Fruit fly (Drosophila melanogaster): ENCODE results near the gene Argl.

Argl gene

dm6 chr2L:8982584-8983302, 40.8 kb upstream of the Argl start:
- TF ChIP-seq Clk (GFP tag; optimal IDR thresholded peaks at IDR 0.05), result no peak
- TF ChIP-seq cnc (optimal IDR thresholded peaks at IDR 0.05), result no peak
- TF ChIP-seq CG14711 (tag; optimal IDR thresholded peaks at IDR 0.05), result no peak
- no peak for TF ChIP-seq CG7101 (tag; optimal IDR thresholded peaks at IDR 0.05)
- no peak for TF ChIP-seq pad (GFP tag; optimal IDR thresholded peaks at IDR 0.05)
- TF ChIP-seq CG7045 (GFP tag; optimal IDR thresholded peaks at IDR 0.05), result no peak

dm6 chr2L:8980359-8980758, 38.5 kb upstream of the Argl start, which contains the start of gene CG18662:
TSS of gene CG18662 (plus strand) at chr2L:8980659.
- TF ChIP-seq toe (GFP tag; optimal IDR thresholded peaks at IDR 0.05), result no peak
- TF ChIP-seq kay (GFP tag; ENCODE audit: borderline replicate concordance), result peak; percentile 69
- no peak for TF ChIP-seq Clk (GFP tag; optimal IDR thresholded peaks at IDR 0.05)
- no peak for TF ChIP-seq Mnt (GFP tag; optimal IDR thresholded peaks at IDR 0.05)

dm6 chr2L:8975328-8975727, 33.4 kb upstream of the Argl start, which contains the start of gene CG9541:
TSS of gene CG9541 (minus strand) at chr2L:8975428.
- no peak for TF ChIP-seq CG5204 (GFP tag; optimal IDR thresholded peaks at IDR 0.05)
- no peak for TF ChIP-seq Crg-1 (GFP tag; optimal IDR thresholded peaks at IDR 0.05)
- TF ChIP-seq Hr96 (GFP tag; optimal IDR thresholded peaks at IDR 0.05), result no peak
- no peak for TF ChIP-seq cnc (optimal IDR thresholded peaks at IDR 0.05)
- no peak for TF ChIP-seq bab1 (GFP tag; optimal IDR thresholded peaks at IDR 0.05)
- TF ChIP-seq tj (GFP tag; optimal IDR thresholded peaks at IDR 0.05), result no peak
- no peak for TF ChIP-seq CG33017 (tag; optimal IDR thresholded peaks at IDR 0.05)
- TF ChIP-seq pad (GFP tag; optimal IDR thresholded peaks at IDR 0.05), result no peak
- no peak for TF ChIP-seq CG7101 (tag; optimal IDR thresholded peaks at IDR 0.05)
- TF ChIP-seq Mnt (GFP tag; optimal IDR thresholded peaks at IDR 0.05), result no peak
- no peak for TF ChIP-seq ovo (GFP tag; optimal IDR thresholded peaks at IDR 0.05)
- no peak for TF ChIP-seq toe (GFP tag; optimal IDR thresholded peaks at IDR 0.05)
- TF ChIP-seq CG7045 (GFP tag; optimal IDR thresholded peaks at IDR 0.05), result no peak
- TF ChIP-seq kay (GFP tag; ENCODE audit: borderline replicate concordance), result no peak
- TF ChIP-seq cic (GFP tag; optimal IDR thresholded peaks at IDR 0.05), result no peak
- TF ChIP-seq Clk (GFP tag; optimal IDR thresholded peaks at IDR 0.05), result no peak
- no peak for TF ChIP-seq CG14711 (tag; optimal IDR thresholded peaks at IDR 0.05)

dm6 chr2L:8974506-8974905, 32.6 kb upstream of the Argl start:
- no peak for TF ChIP-seq cic (GFP tag; optimal IDR thresholded peaks at IDR 0.05)
- no peak for TF ChIP-seq CG7101 (tag; optimal IDR thresholded peaks at IDR 0.05)
- no peak for TF ChIP-seq tj (GFP tag; optimal IDR thresholded peaks at IDR 0.05)
- no peak for TF ChIP-seq bab1 (GFP tag; optimal IDR thresholded peaks at IDR 0.05)
- TF ChIP-seq Mnt (GFP tag; optimal IDR thresholded peaks at IDR 0.05), result no peak
- no peak for TF ChIP-seq CG14711 (tag; optimal IDR thresholded peaks at IDR 0.05)

- TF ChIP-seq cic (GFP tag; optimal IDR thresholded peaks at IDR 0.05) (no peak), tj (GFP tag; optimal IDR thresholded peaks at IDR 0.05) (no peak), CG7101 (tag; optimal IDR thresholded peaks at IDR 0.05) (no peak), CG14711 (tag; optimal IDR thresholded peaks at IDR 0.05) (no peak), bab1 (GFP tag; optimal IDR thresholded peaks at IDR 0.05) (no peak), ovo (GFP tag; optimal IDR thresholded peaks at IDR 0.05) (no peak), kay (GFP tag; ENCODE audit: borderline replicate concordance) (no peak), toe (GFP tag; optimal IDR thresholded peaks at IDR 0.05) (no peak), CG5204 (GFP tag; optimal IDR thresholded peaks at IDR 0.05) (no peak), Clk (GFP tag; optimal IDR thresholded peaks at IDR 0.05) (no peak), cnc (optimal IDR thresholded peaks at IDR 0.05) (no peak), CG1620 (GFP tag; optimal IDR thresholded peaks at IDR 0.05) (no peak), Crg-1 (GFP tag; optimal IDR thresholded peaks at IDR 0.05) (no peak), CG12768 (GFP tag; optimal IDR thresholded peaks at IDR 0.05) (no peak), Mnt (GFP tag; optimal IDR thresholded peaks at IDR 0.05) (no peak), CG33017 (tag; optimal IDR thresholded peaks at IDR 0.05) (no peak), CG11617 (GFP tag; optimal IDR thresholded peaks at IDR 0.05) (no peak), Hr96 (GFP tag; optimal IDR thresholded peaks at IDR 0.05) (no peak), CG7045 (GFP tag; optimal IDR thresholded peaks at IDR 0.05) (no peak), pad (GFP tag; optimal IDR thresholded peaks at IDR 0.05) (no peak)
These were observed 31.0 kb upstream of the Argl start for dm6 chr2L:8972905-8973304.

dm6 chr2L:8967235-8967634, 25.3 kb upstream of the Argl start, which contains the start of gene CG18088:
TSS of gene CG18088 (plus strand) at chr2L:8967535.
- TF ChIP-seq Crg-1 (GFP tag; optimal IDR thresholded peaks at IDR 0.05), result no peak
- no peak for TF ChIP-seq toe (GFP tag; optimal IDR thresholded peaks at IDR 0.05)
- TF ChIP-seq CG14711 (tag; optimal IDR thresholded peaks at IDR 0.05), result no peak
- TF ChIP-seq bab1 (GFP tag; optimal IDR thresholded peaks at IDR 0.05), result no peak
- TF ChIP-seq cic (GFP tag; optimal IDR thresholded peaks at IDR 0.05), result no peak
- no peak for TF ChIP-seq Clk (GFP tag; optimal IDR thresholded peaks at IDR 0.05)
- TF ChIP-seq ovo (GFP tag; optimal IDR thresholded peaks at IDR 0.05), result no peak
- TF ChIP-seq CG1620 (GFP tag; optimal IDR thresholded peaks at IDR 0.05), result no peak
- no peak for TF ChIP-seq CG5204 (GFP tag; optimal IDR thresholded peaks at IDR 0.05)

- TF ChIP-seq kay (GFP tag; ENCODE audit: borderline replicate concordance) (peak; percentile 37), CG11617 (GFP tag; optimal IDR thresholded peaks at IDR 0.05) (no peak)
These were observed 22.8 kb upstream of the Argl start, which contains the start of gene CG32984 for dm6 chr2L:8964657-8965056. TSS of gene CG32984 (plus strand) at chr2L:8964957.
